Fruit fly (Drosophila melanogaster): ENCODE results near the gene CG10324.

DNA sequence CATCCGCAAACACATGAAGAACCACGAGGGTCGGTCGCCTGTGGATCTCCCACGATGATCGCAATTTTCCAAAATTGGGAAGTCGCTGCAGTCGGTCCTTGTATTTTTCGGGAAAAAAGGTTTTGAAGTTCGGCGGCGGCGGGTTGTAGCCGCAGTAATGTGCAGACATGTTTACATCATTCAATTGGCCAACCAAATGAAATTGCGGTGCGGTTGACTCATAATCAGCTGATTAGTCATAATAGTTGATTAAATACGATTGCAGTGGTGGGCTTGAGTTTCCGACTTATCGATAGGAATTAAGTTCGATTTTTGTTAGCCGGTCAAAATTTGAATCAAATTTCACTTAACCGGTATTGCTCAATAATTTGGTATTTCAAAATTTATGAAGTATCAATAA lies 5.3 kb upstream of the CG10324 start, which contains the start of gene CG14907:
- TF ChIP-seq br (GFP tag; optimal IDR thresholded peaks at IDR 0.05), result no peak
- no peak for TF ChIP-seq psq (GFP tag; optimal IDR thresholded peaks at IDR 0.05)
- TF ChIP-seq OdsH (GFP tag; optimal IDR thresholded peaks at IDR 0.05), result no peak
- no peak for TF ChIP-seq sv (GFP tag; optimal IDR thresholded peaks at IDR 0.05)
- no peak for TF ChIP-seq Myc (optimal IDR thresholded peaks at IDR 0.05)
- TF ChIP-seq foxo (GFP tag; optimal IDR thresholded peaks at IDR 0.05), result no peak
- no peak for TF ChIP-seq lola (GFP tag; optimal IDR thresholded peaks at IDR 0.05)

All from whole organism, wandering third instar larva.